Worm (Caenorhabditis elegans): Measurements from ENCODE around the gene oac-41.

DNA sequence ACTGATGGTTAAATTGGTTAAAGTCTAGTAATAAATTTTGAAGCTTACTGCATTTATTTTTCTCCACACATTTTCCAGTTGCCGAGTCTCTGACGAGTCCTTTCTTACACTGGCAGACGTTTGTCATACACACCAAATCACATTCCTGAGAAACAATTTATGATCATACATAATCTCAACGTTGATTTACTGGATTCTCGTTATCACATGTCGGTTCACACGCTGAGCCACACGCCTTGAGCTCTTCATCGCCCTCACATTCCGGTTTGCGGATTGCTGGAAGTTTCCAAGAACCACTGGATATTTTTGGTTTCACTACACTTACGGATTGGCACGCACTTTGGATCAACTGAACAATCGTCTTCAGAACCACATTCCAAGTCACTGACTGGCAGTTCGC is 33.7 kb upstream of the oac-41 start:
- no peak for TF ChIP-seq nhr-12 (tag; optimal IDR thresholded peaks at IDR 0.05)
- TF ChIP-seq ztf-11 (tag; optimal IDR thresholded peaks at IDR 0.05): no peak
